Fruit fly (Drosophila melanogaster): Measurements from ENCODE around the gene CG5447.

DNA sequence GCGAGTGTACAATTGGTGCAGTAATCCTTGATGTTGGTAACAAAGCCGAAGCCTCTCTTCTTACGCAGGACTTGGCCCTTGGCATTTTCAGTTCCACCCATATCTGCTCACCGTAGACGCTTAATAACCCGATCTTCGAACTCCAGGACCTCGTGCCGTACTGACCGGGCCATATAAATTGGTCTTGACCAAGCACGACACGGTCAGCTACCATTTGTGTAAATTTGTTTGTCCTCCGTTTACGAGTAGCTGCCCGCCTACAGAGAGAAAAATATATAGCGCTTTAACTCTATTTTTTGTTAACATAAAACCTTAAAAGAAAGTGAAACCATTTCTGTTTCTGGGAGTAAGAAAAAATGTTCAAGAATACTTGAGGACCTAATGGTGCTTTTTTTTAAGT, 48.8 kb upstream of the CG5447 start, which contains the start of gene ppk15:
- TF ChIP-seq CG14711 (tag; optimal IDR thresholded peaks at IDR 0.05) (no peak), kay (GFP tag; ENCODE audit: borderline replicate concordance) (no peak), CG7045 (GFP tag; optimal IDR thresholded peaks at IDR 0.05) (no peak), CG1620 (GFP tag; optimal IDR thresholded peaks at IDR 0.05) (no peak)

Data from whole organism, adult.